Worm (Caenorhabditis elegans) whole organism, early embryonic: ENCODE data around the gene gtf-2E1.
A peak's percentile ranks its signal among the peaks of the same experiment; 100 is the strongest.

ENCODE experiments used
- B0310.2 ChIP-seq: sonication (generic microtip); optimal IDR thresholded peaks from 2 replicates; lab custom pipeline; 2016; ENCODE audit warnings: mild to moderate bottlenecking, missing genetic modification characterization, missing compliant biosample characterization
- F13C5.2 ChIP-seq: sonication (generic microtip); optimal IDR thresholded peaks from 2 replicates; lab custom pipeline; 2017; ENCODE audit warnings: mild to moderate bottlenecking, missing genetic modification characterization, inconsistent platforms, missing compliant biosample characterization
- aly-1 ChIP-seq: sonication (generic microtip); optimal IDR thresholded peaks from 2 replicates; lab custom pipeline; 2016; ENCODE audit warnings: missing genetic modification characterization, missing compliant biosample characterization
- ama-1 ChIP-seq: fragments of 150-350 bp; optimal IDR thresholded peaks from 2 replicates; lab custom pipeline; 2014
- ceh-13 ChIP-seq: fragments of 200-800 bp; sonication (Bioruptor generic); optimal IDR thresholded peaks from 2 replicates; lab custom pipeline; 2018; ENCODE audit warnings: mild to moderate bottlenecking, missing genetic modification characterization, missing compliant biosample characterization
- ceh-36 ChIP-seq: sonication (generic microtip); optimal IDR thresholded peaks from 2 replicates; lab custom pipeline; 2016; ENCODE audit warnings: missing genetic modification characterization, inconsistent platforms, missing compliant biosample characterization
- ets-7 ChIP-seq: sonication (generic microtip); optimal IDR thresholded peaks from 2 replicates; lab custom pipeline; 2016; ENCODE audit warnings: missing genotype, missing genetic modification characterization, missing compliant biosample characterization
- flt-1 ChIP-seq: fragments of 200-800 bp; sonication (Bioruptor generic); IDR thresholded peaks from 2 replicates; pipeline ENCODE4 v1.3.6; 2022; ENCODE audit warnings: missing genetic modification characterization, missing compliant biosample characterization
- hmbx-1 ChIP-seq: sonication (generic microtip); optimal IDR thresholded peaks from 2 replicates; lab custom pipeline; 2016; ENCODE audit warnings: mild to moderate bottlenecking, missing genetic modification characterization, missing compliant biosample characterization
- hmg-4 ChIP-seq: fragments of 200-800 bp; sonication (Bioruptor generic); optimal IDR thresholded peaks from 2 replicates; lab custom pipeline; 2018; ENCODE audit warnings: mild to moderate bottlenecking, missing genetic modification characterization, missing compliant biosample characterization
- hnd-1 ChIP-seq: sonication (generic microtip); optimal IDR thresholded peaks from 2 replicates; lab custom pipeline; 2016; ENCODE audit warnings: missing genetic modification characterization, missing compliant biosample characterization
- pes-1 ChIP-seq: fragments of 200-800 bp; sonication (Bioruptor generic); IDR thresholded peaks from 2 replicates; pipeline ENCODE4 v1.3.6; 2022; ENCODE audit warnings: missing genetic modification reagents, missing genetic modification characterization, missing compliant biosample characterization
- scrt-1 ChIP-seq: fragments of 200-800 bp; sonication (Bioruptor generic); IDR thresholded peaks from 2 replicates; pipeline ENCODE4 v1.3.6; 2022; ENCODE audit warnings: missing genetic modification characterization, missing compliant biosample characterization
- sea-1 ChIP-seq: fragments of 200-800 bp; sonication (Bioruptor generic); conservative IDR thresholded peaks from 2 replicates; pipeline ENCODE4 v1.3.6; 2022; ENCODE audit warnings: missing genetic modification characterization, missing compliant biosample characterization
- tbx-11 ChIP-seq: fragments of 200-800 bp; sonication (Bioruptor generic); IDR thresholded peaks from 2 replicates; pipeline ENCODE4 v1.3.6; 2022; ENCODE audit warnings: missing genetic modification characterization, missing compliant biosample characterization
- tbx-37 ChIP-seq: fragments of 200-800 bp; sonication (Bioruptor generic); conservative IDR thresholded peaks from 2 replicates; pipeline ENCODE4 v1.3.6; 2022; ENCODE audit warnings: missing genetic modification reagents, missing genetic modification characterization, missing compliant biosample characterization
- tra-4 ChIP-seq: sonication (generic microtip); optimal IDR thresholded peaks from 2 replicates; lab custom pipeline; 2017; ENCODE audit warnings: missing genetic modification characterization, missing compliant biosample characterization

The gtf-2E1 gene

DNA sequence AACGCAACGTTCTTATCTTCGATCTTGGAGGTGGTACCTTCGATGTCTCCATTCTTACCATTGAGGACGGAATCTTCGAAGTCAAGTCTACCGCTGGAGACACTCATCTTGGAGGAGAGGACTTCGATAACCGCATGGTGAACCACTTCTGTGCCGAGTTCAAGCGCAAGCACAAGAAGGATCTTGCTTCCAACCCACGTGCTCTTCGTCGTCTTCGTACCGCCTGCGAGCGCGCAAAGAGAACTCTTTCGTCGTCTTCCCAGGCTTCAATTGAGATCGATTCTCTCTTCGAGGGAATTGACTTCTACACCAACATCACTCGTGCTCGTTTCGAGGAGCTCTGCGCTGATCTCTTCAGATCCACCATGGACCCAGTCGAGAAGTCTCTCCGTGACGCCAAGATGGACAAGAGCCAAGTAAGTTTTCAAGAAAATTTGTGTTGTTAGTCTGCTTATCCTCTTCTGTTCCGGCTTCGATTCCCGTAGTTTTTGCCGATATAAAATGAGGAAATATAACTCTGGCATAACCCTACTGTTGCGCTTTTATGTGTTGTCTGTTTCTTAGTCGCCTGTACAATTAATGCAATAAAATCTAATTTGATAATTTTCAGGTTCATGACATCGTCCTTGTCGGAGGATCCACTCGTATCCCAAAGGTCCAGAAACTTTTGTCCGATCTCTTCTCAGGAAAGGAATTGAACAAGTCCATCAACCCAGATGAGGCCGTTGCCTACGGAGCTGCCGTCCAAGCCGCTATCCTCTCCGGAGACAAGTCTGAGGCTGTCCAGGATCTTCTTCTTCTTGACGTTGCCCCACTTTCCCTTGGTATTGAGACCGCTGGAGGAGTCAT, 24.7 kb downstream of the gtf-2E1 start:
- TF ChIP-seq F13C5.2 (tag; lab: Kevin White, UChicago) (no peak), tbx-37 (GFP tag; lab: Robert Waterston, UW) (no peak), sea-1 (GFP tag; lab: Robert Waterston, UW) (0 out of 2 replicates have a peak, but pooled peaks have one; percentile 52), tra-4 (tag; lab: Kevin White, UChicago) (no peak), scrt-1 (no peak), aly-1 (peak; percentile 34)

DNA sequence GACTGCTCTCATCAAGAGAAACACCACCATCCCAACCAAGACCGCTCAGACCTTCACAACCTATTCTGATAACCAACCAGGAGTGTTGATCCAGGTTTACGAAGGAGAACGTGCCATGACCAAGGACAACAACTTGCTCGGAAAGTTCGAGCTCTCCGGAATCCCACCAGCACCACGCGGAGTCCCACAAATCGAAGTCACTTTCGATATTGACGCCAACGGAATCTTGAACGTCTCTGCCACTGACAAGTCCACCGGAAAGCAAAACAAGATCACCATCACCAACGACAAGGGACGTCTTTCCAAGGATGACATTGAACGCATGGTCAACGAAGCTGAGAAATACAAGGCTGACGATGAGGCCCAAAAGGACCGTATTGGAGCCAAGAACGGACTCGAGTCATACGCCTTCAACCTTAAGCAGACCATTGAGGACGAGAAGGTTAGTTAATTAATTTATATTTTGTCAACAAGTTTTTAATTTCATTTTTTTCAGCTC, 25.4 kb downstream of the gtf-2E1 start:
- TF ChIP-seq aly-1: no peak
- TF ChIP-seq flt-1 (GFP tag; lab: Robert Waterston, UW): 0 out of 2 replicates have a peak, but pooled peaks have one; percentile 4
- TF ChIP-seq ama-1 (lab: Kevin White, UChicago): peak; percentile 85

DNA sequence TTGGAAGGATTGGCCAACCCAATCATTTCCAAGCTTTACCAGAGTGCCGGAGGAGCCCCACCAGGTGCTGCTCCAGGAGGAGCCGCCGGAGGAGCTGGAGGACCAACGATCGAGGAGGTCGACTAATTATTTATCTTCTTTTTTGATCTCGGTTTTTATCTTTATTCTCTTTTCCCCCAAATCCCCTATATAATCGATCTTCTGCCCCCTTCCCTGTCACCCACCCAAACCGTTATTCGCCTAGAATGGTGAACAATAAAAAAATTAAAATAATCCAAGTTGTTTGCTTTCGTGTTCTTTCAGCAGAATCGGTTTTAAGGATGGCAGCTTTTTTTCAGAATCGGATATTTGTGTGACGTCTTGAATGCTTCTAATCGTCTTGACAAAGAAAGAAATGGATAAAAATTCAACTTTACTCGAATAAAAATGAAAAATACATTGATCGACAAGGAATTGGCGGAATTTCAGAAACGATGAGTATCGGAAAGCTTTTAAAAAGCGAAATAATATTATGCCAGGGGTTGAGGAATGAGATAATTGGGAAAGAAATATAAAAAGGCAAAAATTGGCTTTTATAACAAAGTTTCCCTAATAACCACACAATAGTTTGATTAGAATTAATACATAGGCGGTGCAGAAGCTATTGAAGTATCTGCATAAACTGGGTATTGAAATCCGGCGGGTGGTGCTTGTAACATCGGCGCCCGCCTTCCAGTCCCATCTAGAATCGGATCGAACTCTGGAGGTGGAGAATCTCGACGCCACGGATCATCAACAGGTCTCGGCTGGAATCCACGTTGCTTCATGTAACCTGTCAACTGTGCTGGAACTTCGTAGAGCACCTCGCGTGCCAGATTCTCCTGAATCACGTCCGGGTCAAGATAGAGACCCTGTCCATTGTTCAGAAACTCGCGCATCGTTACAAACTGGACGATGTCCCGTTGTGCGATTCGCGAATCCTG, 26.2 kb downstream of the gtf-2E1 start:
- TF ChIP-seq flt-1 (GFP tag; lab: Robert Waterston, UW) (no peak), ceh-36 (tag; lab: Kevin White, UChicago) (peak; percentile 42), tbx-37 (GFP tag; lab: Robert Waterston, UW) (0 out of 2 replicates have a peak, but pooled peaks have one; percentile 7)

DNA sequence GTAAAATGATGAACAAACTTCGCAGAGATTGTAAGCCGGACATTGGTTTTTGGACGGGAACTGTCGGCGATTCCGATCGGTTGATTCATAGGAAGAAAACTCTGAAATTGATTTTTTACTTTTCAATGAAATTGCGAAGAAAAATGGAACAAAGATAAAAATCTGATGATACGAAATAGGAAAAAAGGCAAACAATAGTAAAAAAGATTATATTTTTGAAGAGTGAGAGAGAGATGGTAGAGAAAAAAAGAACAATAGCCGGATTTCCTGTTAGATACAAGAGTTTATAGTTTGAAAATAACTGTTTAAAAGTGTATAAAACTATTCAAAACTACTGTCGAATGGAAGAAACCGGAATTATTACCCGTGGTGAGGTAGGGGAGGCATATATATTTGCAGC, 29.0 kb downstream of the gtf-2E1 start, which contains the start of gene nra-1:
Gene nra-1, minus strand, starts transcription at position 101 of the 400 bp plus-strand sequence.
- no peak for TF ChIP-seq B0310.2 (tag; lab: Kevin White, UChicago)

DNA sequence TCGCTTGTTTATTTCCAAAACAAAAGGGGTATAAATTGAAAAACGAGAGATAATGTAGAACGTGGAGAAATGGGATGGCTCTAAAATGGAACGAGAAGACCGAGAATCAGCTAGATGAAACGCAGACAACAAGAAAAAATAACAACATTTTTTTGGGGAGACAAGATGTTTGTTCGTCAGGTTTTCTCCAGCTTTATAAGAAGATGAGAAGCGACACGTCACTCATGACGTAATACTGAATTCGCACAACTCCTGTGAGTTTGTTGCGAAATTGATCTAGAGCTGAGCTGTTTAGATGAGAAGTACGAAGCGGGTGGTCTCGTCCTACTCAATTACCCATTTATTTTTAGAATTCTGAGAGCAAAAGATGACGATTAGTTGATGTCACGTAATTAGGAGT, 30.2 kb downstream of the gtf-2E1 start:
- TF ChIP-seq B0310.2 (tag; lab: Kevin White, UChicago): no peak
- no peak for TF ChIP-seq F13C5.2 (tag; lab: Kevin White, UChicago)
- no peak for TF ChIP-seq ets-7 (tag; lab: Kevin White, UChicago)
- no peak for TF ChIP-seq pes-1 (GFP tag; lab: Robert Waterston, UW)
- TF ChIP-seq hmbx-1 (tag; lab: Kevin White, UChicago): no peak
- no peak for TF ChIP-seq tra-4 (tag; lab: Kevin White, UChicago)
- TF ChIP-seq scrt-1: no peak
- TF ChIP-seq tbx-11: no peak
- no peak for TF ChIP-seq flt-1 (GFP tag; lab: Robert Waterston, UW)
- no peak for TF ChIP-seq hnd-1
- TF ChIP-seq ceh-36 (tag; lab: Kevin White, UChicago): no peak
- no peak for TF ChIP-seq tbx-37 (GFP tag; lab: Robert Waterston, UW)
- no peak for TF ChIP-seq ama-1 (lab: Kevin White, UChicago)
- TF ChIP-seq ceh-13 (GFP tag; lab: Kevin White, UChicago): no peak
- TF ChIP-seq sea-1 (GFP tag; lab: Robert Waterston, UW): no peak
- no peak for TF ChIP-seq aly-1
- no peak for TF ChIP-seq hmg-4

DNA sequence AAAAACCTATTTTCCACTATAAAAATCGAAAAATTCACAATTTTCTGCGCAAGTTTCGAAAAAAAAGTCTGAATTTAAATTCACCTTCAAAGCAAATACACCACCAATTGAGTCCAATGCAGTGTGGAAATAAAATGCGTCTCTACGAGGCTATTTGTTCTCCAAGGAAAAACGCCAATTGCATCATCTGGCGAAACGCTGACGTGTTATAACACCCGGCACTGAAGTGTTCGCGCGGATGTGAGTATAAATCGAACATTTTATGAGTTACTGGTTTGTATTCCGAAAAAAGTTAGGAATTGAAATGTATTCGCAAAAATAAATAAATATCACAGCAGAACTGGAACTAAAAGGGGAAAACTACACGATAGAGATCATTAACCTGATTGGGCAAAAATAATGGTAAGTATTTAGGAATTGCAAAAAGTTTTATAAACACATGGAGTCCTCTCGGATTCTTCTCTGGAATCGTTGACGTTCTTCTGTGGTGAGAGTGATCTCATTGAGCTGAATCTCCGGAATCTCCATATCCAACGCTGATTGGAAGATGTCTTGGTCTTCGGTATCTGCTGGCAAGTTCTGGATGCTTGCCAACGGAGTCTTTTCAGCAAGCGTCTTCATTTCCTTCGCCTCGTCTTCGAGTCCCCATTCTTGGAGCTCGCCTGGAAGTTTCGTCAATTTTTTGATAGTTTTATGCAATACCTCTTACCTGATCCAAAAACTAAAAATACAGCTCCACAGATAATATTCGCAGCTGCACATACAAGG, 33.0 kb downstream of the gtf-2E1 start, which contains the start of gene zipt-7.1:
Gene zipt-7.1, minus strand, starts transcription at position 232 of the 768 bp plus-strand sequence.
- no peak for TF ChIP-seq tbx-37 (GFP tag; lab: Robert Waterston, UW)
- TF ChIP-seq hmg-4: no peak
- TF ChIP-seq ceh-36 (tag; lab: Kevin White, UChicago): no peak
- no peak for TF ChIP-seq F13C5.2 (tag; lab: Kevin White, UChicago)
- no peak for TF ChIP-seq hmbx-1 (tag; lab: Kevin White, UChicago)
- TF ChIP-seq ceh-13 (GFP tag; lab: Kevin White, UChicago): no peak
- no peak for TF ChIP-seq B0310.2 (tag; lab: Kevin White, UChicago)
- no peak for TF ChIP-seq tra-4 (tag; lab: Kevin White, UChicago)
- TF ChIP-seq scrt-1: no peak
- TF ChIP-seq ama-1 (lab: Kevin White, UChicago): no peak
- no peak for TF ChIP-seq aly-1
- TF ChIP-seq pes-1 (GFP tag; lab: Robert Waterston, UW): no peak

DNA sequence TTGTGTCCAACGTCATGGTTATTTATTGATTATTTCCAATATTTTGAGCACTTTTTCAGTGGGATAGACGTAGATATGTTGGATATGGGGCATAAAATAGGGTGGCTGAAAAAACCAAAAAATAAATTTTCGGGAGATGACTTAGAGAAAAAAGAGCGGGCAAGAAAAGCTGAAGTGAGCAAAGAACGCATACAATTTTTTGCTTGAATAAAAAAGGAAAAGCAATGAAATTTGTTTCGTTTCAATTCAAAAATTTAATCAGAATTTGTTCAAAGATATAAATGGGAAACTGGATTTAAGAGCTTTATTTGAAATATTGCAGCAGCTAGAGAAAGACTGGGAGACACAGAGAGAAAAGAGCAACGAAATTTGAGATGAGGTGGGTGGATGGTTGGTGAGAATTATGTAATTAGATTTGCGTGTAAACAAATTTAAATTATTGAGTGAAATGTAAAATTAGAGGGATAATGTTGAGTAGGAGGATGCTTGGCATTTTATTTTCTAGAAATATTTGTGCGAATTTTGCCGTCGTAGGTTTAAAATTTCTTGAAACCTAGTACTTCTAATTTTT, 36.6 kb downstream of the gtf-2E1 start, which contains the start of the genes T28F3.11 and slc-17.4:
Gene T28F3.11, minus strand, starts transcription at position 51 of the 571 bp plus-strand sequence.
Gene slc-17.4, minus strand, starts transcription at position 105 of the 571 bp plus-strand sequence.
- TF ChIP-seq tbx-11: no peak
- no peak for TF ChIP-seq ama-1 (lab: Kevin White, UChicago)
